Worm (Caenorhabditis elegans): ENCODE data around the gene Y60C6A.1.

Gene Y60C6A.1

DNA sequence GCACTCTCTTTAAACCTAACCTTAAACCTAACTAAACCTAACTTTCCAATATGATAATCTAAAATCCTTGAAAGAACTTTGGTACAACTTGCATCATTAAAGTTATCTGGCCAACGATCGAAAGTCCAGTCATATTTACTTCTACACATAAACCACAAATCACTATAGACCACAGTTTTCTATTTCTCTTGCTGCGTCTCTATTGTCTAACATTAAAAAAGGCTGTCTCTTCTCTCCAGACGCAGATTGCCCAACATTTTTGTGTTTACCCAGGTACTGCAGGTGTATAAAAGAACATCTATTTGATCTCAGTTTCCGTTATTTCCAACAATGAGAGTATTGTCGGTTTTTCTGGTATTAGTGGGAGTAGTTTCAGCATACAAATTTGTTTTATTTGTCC, 41.2 kb upstream of the Y60C6A.1 start, which contains the start of gene ugt-61 (continued):
- no peak for TF ChIP-seq ceh-82 (tag; optimal IDR thresholded peaks at IDR 0.05)
- no peak for TF ChIP-seq unc-30 (tag; optimal IDR thresholded peaks at IDR 0.05)
- no peak for TF ChIP-seq C16A3.4 (tag; optimal IDR thresholded peaks at IDR 0.05)
- TF ChIP-seq nhr-77 (tag; optimal IDR thresholded peaks at IDR 0.05): peak; percentile 29
- TF ChIP-seq C34B4.2 (tag; optimal IDR thresholded peaks at IDR 0.05): no peak
- TF ChIP-seq nhr-28 (tag; optimal IDR thresholded peaks at IDR 0.05): no peak
- no peak for TF ChIP-seq aha-1 (tag; optimal IDR thresholded peaks at IDR 0.05)
- no peak for TF ChIP-seq sup-37 (GFP tag; optimal IDR thresholded peaks at IDR 0.05)
- no peak for TF ChIP-seq ceh-90 (tag; optimal IDR thresholded peaks at IDR 0.05)
- no peak for TF ChIP-seq fkh-8 (tag; optimal IDR thresholded peaks at IDR 0.05)
- no peak for TF ChIP-seq ceh-63 (GFP tag; optimal IDR thresholded peaks at IDR 0.05)

DNA sequence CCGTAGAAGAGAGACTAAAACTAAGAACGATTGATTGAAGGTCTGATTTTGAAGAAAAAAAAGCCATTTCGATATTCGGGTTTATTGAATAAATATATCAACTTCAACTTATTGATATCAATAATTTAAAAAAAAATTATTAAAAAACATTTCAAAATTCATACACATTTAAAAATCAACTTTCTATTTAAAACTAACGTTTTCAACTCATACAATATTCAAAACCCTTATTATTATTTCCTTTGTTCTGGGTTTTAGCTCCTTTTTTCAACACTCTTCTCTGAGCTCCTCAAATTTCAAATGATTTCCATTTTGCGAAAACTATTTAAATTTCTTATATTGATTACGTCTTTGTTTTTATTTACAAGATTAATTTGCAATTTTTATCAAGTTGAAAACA, 38.1 kb upstream of the Y60C6A.1 start, which contains the start of gene C18G1.7:
TSS of gene C18G1.7 (plus strand) at position 301 of the 400 bp plus-strand sequence.
- no peak for TF ChIP-seq lsy-2 (tag; optimal IDR thresholded peaks at IDR 0.05)
- TF ChIP-seq efl-3 (GFP tag; optimal IDR thresholded peaks at IDR 0.05): no peak
- TF ChIP-seq unc-62 (GFP tag; optimal IDR thresholded peaks at IDR 0.05): no peak
- TF ChIP-seq swsn-7 (tag; optimal IDR thresholded peaks at IDR 0.05): no peak
- no peak for TF ChIP-seq lin-13 (GFP tag; optimal IDR thresholded peaks at IDR 0.05)
- TF ChIP-seq vab-15 (tag; optimal IDR thresholded peaks at IDR 0.05): no peak
- TF ChIP-seq lin-14 (GFP tag; optimal IDR thresholded peaks at IDR 0.05): no peak
- no peak for TF ChIP-seq nhr-20 (tag; optimal IDR thresholded peaks at IDR 0.05)
- TF ChIP-seq C34B4.2 (tag; optimal IDR thresholded peaks at IDR 0.05): no peak
- TF ChIP-seq jun-1 (tag; optimal IDR thresholded peaks at IDR 0.05): no peak
- TF ChIP-seq ama-1 (optimal IDR thresholded peaks at IDR 0.05): no peak

DNA sequence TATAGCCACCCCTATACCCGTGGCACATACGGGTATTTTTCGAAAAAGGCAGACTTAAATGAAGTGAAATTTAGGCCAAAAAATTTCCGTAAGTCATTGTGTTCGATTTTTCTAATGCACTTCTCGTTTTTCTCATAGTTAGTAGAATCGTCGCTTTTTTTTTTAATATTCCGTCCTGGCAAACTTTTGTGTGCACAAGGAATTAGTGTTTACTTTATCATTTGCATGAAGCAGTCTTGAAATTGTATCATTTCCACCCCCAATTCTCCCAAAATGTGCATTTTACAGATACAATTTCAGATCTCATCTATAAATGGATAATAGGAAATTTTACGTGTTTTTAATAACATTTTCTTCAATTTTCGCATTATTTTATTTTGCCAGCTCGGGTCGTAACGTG, 33.1 kb upstream of the Y60C6A.1 start, which contains the start of gene C18G1.6:
TSS of gene C18G1.6 (plus strand) at position 301 of the 400 bp plus-strand sequence.
- TF ChIP-seq aha-1 (tag; optimal IDR thresholded peaks at IDR 0.05) (no peak), ceh-88 (GFP tag; IDR thresholded peaks at IDR 0.05) (no peak), ceh-82 (tag; optimal IDR thresholded peaks at IDR 0.05) (no peak), C04F5.9 (tag; optimal IDR thresholded peaks at IDR 0.05) (no peak), nhr-19 (GFP tag; conservative IDR thresholded peaks at IDR 0.05) (no peak), nhr-85 (tag) (no peak), tbx-2 (tag; optimal IDR thresholded peaks at IDR 0.05) (no peak)

DNA sequence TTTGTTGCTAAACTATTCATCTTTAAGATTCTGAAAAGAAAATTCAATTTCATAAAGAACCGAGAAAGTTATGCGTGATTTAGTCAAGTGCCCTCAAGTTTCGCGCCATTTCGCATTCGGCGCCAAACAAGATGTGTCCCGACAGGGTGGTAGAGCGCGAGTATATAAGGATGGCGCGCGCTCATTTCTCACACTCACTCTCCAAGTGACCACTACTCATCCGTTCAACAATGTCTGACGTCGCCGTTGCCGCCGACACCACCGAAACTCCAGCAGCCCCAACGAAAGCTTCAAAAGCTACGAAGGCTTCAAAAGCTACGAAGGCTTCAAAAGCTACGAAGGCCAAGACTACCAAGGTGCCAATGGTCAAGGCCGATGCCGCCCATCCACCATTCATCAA, 29.3 kb upstream of the Y60C6A.1 start, which contains the start of gene hil-4:
TSS of gene hil-4 (plus strand) at position 191 of the 400 bp plus-strand sequence.
- peak in 1 of 3 experiments; percentile 18 for TF ChIP-seq dpl-1 (GFP tag; optimal IDR thresholded peaks at IDR 0.05)
- no peak for TF ChIP-seq lin-15B (tag; optimal IDR thresholded peaks at IDR 0.05)
- peak in 1 of 2 experiments; percentile 21 for TF ChIP-seq efl-1 (optimal IDR thresholded peaks at IDR 0.05)
- no peak for TF ChIP-seq efl-1 (GFP tag; optimal IDR thresholded peaks at IDR 0.05 in 1 of 2)

DNA sequence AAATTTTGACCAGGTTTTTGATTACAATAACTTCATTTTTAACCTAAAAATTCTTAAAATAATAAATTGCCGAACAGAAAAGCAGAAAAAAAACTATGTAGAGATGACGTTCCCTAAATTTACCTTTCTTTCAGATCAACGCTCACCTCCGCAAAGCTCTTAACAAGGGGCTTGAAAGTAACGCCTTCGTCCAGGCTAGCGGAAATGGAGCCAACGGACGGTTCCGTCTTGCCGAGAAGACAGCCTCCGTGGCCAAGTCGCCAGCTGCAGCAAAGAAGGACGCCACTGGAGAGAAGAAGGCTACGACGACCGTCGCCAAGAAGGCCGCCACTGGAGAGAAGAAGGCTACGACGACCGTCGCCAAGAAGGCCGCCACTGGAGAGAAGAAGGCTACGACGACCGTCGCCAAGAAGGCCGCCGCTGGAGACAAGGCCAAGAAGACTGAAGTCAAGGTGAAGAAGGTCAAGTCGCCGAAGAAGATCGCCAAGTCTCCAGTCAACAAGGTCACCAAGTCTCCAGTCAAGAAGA, 28.7 kb upstream of the Y60C6A.1 start:
- no peak for TF ChIP-seq rnt-1 (tag; optimal IDR thresholded peaks at IDR 0.05)
- TF ChIP-seq sptf-1 (tag; optimal IDR thresholded peaks at IDR 0.05): no peak

DNA sequence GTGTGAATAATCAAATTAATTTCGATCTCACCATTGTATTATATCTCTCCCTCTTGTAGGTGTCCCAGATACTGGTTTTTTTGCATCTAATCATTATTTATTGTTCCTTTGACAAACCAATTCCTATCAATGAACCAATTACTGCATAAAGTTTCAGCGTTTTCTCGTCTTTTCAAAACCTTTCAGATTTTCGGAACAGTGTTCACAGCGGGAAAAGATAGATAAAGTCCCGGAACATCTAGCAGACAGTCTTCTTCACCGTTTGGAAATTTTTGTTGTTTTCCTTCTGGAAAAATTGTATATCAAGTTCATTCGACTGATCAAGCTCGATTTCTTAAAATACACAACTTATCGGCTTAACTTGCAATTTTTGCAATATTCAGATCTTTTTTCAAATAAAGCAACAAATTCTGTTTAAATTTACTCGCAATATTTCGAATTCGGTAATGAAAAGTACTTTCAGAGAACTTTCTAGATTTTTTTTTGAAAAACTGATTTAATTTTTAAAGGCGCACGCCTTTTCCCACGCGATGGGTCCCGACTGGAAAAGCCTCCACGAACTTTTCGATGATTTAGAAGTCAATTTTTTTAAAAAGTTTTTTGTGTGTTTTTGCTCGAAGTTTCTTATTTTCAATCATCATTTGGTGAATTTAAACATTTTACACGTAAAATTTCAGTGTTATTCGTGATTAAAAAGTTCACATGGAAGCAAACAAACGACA, 27.9 kb upstream of the Y60C6A.1 start, which contains the start of gene pgl-3:
TSS of gene pgl-3 (plus strand) at position 672 of the 722 bp plus-strand sequence.
- TF ChIP-seq C04F5.9 (tag; optimal IDR thresholded peaks at IDR 0.05): no peak
- TF ChIP-seq efl-1 (optimal IDR thresholded peaks at IDR 0.05): peak in 1 of 2 experiments; percentile 14
- no peak for TF ChIP-seq efl-1 (GFP tag; optimal IDR thresholded peaks at IDR 0.05 in 1 of 2)

Data from whole organism, L1 larva.